Worm (Caenorhabditis elegans) whole organism, L4 larva: ENCODE results near the gene tdc-1.

ENCODE experiments used
- aly-2 ChIP-seq: sonication (generic microtip); optimal IDR thresholded peaks from 2 replicates; lab custom pipeline; 2018; ENCODE audit warnings: missing biosample characterization, missing genetic modification characterization
- egl-27 ChIP-seq: sonication (generic microtip); optimal IDR thresholded peaks from 3 replicates; lab custom pipeline; 2017; ENCODE audit warnings: missing biosample characterization, missing genetic modification reagents, missing genetic modification characterization

ce11 chrII:8266559-8266958 lies 3.8 kb upstream of the tdc-1 start:
- TF ChIP-seq egl-27 (tag; lab: Kevin White, UChicago) (no peak), aly-2 (tag; lab: Kevin White, UChicago) (no peak)
